Worm (Caenorhabditis elegans) whole organism, young adult: ENCODE results near the gene F20D1.3.

Experiments used
- C17E4.6 ChIP-seq: fragments of 200-800 bp; sonication (Bioruptor generic); IDR thresholded peaks from 2 replicates; pipeline ENCODE4 v1.3.6; 2022; ENCODE audit warnings: missing genetic modification reagents, missing genetic modification characterization, missing compliant biosample characterization
- T26A5.8 ChIP-seq: sonication (generic microtip); optimal IDR thresholded peaks from 2 replicates; lab custom pipeline; 2016; ENCODE audit warnings: missing genetic modification characterization, missing compliant biosample characterization
- ama-1 ChIP-seq, 3 experiments: fragments of 150-350 bp in 1 of 3; sonication (generic microtip) in 2 of 3; optimal IDR thresholded peaks; 2 replicates each; lab custom pipeline; 2014 to 2018; ENCODE audit warnings: missing biosample characterization in 2 of 3, missing genetic modification characterization in 2 of 3, missing genetic modification reagents in 2 of 3
- attf-3 ChIP-seq: fragments of 200-800 bp; sonication (Bioruptor generic); conservative IDR thresholded peaks from 2 replicates; pipeline ENCODE4 v1.3.6; 2022; ENCODE audit warnings: missing genetic modification reagents, missing genetic modification characterization, missing compliant biosample characterization
- dpff-1 ChIP-seq: sonication (generic microtip); optimal IDR thresholded peaks from 2 replicates; lab custom pipeline; 2017; ENCODE audit warnings: mild to moderate bottlenecking, missing genetic modification characterization, missing compliant biosample characterization
- egl-44 ChIP-seq: fragments of 200-800 bp; sonication (Bioruptor generic); IDR thresholded peaks from 2 replicates; pipeline ENCODE4 v1.3.6; 2022; ENCODE audit warnings: missing genetic modification reagents, missing genetic modification characterization, missing compliant biosample characterization
- hsf-1 ChIP-seq: fragments of 200-800 bp; sonication (Bioruptor generic); IDR thresholded peaks from 2 replicates; pipeline ENCODE4 v1.3.6; 2022; ENCODE audit warnings: missing genetic modification reagents, missing genetic modification characterization, missing compliant biosample characterization
- lin-40 ChIP-seq: sonication (generic microtip); optimal IDR thresholded peaks from 2 replicates; lab custom pipeline; 2016; ENCODE audit warnings: missing genetic modification characterization, mild to moderate bottlenecking, missing compliant biosample characterization, missing genotype, missing genetic modification reagents
- nfya-1 ChIP-seq: sonication (generic microtip); optimal IDR thresholded peaks from 2 replicates; lab custom pipeline; 2017; ENCODE audit warnings: antibody characterized with exemption, missing compliant biosample characterization, missing genetic modification characterization, borderline replicate concordance; ENCODE audit not compliant: insufficient read depth
- pbrm-1 ChIP-seq: fragments of 200-800 bp; sonication (Bioruptor generic); IDR thresholded peaks from 2 replicates; pipeline ENCODE4 v1.3.6; 2022; ENCODE audit warnings: missing genetic modification reagents, missing genetic modification characterization, missing compliant biosample characterization
- rec-8 ChIP-seq, 2 experiments: sonication (generic microtip); optimal IDR thresholded peaks; 2 replicates each; lab custom pipeline; 2016; ENCODE audit warnings: mild to moderate bottlenecking in 2 of 2, missing genetic modification characterization in 2 of 2, missing genetic modification reagents in 2 of 2, missing genotype in 2 of 2, missing biosample characterization in 1 of 2, missing compliant biosample characterization in 1 of 2, moderate library complexity in 1 of 2
- snpc-4 ChIP-seq, 5 experiments: fragments of 150-350 bp in 1 of 5; sonication (generic microtip) in 4 of 5; optimal IDR thresholded peaks; 2 replicates each; lab custom pipeline; 2014 to 2018; ENCODE audit warnings: missing genetic modification characterization in 5 of 5, missing biosample characterization in 3 of 5, antibody characterized with exemption in 2 of 5, mild to moderate bottlenecking in 2 of 5, missing compliant biosample characterization in 2 of 5, missing genotype in 2 of 5, moderate library complexity in 2 of 5, missing genetic modification reagents in 1 of 5

DNA sequence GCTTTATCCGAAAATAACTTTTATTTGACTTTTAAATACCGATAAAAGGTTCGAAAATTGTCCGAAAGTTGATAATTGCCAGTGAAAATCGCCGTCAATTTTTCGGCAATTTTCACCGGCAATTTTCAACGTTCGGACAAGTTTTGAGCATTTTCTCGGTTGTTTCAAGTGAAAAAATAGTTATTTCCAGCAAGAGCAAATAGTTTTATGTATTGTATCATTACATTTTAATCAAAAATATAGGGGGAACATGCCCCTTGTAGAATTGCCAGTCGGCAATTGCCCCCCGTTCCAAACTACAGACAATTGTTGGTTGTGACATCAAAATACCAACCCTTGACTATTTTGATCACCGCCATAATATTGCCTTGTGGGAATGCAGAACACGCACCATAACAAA, 13.5 kb upstream of the F20D1.3 start, which contains the start of gene rgs-10:
- TF ChIP-seq snpc-4 (GFP tag; optimal IDR thresholded peaks at IDR 0.05; lab: Kevin White, UChicago) = no peak
- TF ChIP-seq snpc-4 (tag; optimal IDR thresholded peaks at IDR 0.05; lab: Kevin White, UChicago) = no peak
- no peak for TF ChIP-seq rec-8 (tag; optimal IDR thresholded peaks at IDR 0.05; lab: Kevin White, UChicago)
- no peak for TF ChIP-seq ama-1 (optimal IDR thresholded peaks at IDR 0.05; lab: Kevin White, UChicago)
- TF ChIP-seq ama-1 (GFP tag; optimal IDR thresholded peaks at IDR 0.05; lab: Kevin White, UChicago) = no peak
- TF ChIP-seq attf-3 (GFP tag; lab: Robert Waterston, UW) = no peak
- no peak for TF ChIP-seq pbrm-1 (GFP tag; lab: Robert Waterston, UW)
- no peak for TF ChIP-seq nfya-1
- no peak for TF ChIP-seq dpff-1 (tag; lab: Kevin White, UChicago)
- TF ChIP-seq C17E4.6 (GFP tag; lab: Robert Waterston, UW) = no peak
- no peak for TF ChIP-seq lin-40 (tag; lab: Kevin White, UChicago)
- TF ChIP-seq T26A5.8 (tag; lab: Kevin White, UChicago) = no peak
- TF ChIP-seq hsf-1 (GFP tag; lab: Robert Waterston, UW) = no peak
- no peak for TF ChIP-seq egl-44
